Fruit fly (Drosophila melanogaster) whole organism, larva: ENCODE results near the gene CG15056.

Experiments used
- noc ChIP-seq: fragments of 200-800 bp; sonication (Bioruptor generic); optimal IDR thresholded peaks from 3 replicates; lab custom pipeline; 2019; ENCODE audit warnings: missing biosample characterization, mild to moderate bottlenecking, missing genetic modification characterization, moderate library complexity

Gene CG15056

DNA sequence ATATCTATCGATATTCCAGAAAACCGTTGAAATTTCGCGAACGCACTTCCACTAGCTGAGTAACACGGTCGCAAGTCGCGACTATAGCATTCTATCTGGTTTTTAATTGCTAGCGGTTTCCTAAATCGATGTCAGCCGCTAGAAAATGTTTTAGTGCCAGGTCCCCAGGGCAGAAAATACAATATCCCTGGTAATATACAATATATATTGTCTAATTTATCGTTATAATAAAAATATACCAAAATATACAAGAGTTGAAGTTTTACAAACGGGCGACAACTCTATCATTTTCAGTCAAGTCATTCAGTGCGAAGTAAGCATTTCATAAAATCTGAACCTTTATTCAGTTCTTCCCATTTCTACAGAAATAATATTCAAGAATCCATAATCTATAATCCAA, at the start of gene CG15056:
CG15056 (plus strand) TSS at position 301 of the 400 bp plus-strand sequence.
- no peak for TF ChIP-seq noc

DNA sequence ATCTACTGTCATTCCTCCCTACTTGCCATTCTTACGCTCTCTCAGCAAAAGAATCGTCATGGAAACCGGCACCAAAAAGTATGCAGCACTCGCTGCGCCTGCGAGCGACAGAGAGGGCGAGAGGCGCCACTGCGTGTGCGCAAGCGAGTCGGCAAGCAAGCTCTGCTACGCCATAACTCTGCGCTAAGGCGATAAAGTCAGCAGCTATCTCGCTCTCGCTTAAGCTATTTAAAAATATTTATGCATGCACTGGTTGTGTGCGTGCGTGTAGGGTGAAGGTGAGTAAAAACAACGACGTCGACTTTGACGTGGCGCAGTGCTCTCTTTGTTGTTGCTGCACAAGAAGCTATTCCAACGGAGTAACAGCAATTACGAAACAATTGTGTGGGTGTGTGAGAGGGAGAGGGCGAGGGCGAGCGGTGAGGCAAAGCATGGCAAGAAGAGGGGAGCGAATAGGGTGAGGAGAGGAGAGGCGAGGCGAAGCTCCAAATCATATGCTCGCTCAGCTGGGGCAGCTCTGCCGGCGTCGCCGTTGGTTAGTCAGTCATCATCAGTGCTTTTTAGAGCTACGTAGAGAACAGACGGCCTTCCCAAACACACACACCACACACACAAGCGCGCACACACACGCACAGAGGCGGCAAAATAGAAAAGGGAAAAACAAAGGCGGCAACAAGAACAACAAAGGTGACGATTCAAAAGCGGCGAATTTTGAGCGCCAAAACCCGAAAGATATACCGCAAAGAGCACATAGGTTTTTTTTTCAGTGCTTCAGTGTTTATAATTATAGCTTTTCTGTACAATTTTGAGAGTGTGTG, 49.0 kb upstream of the CG15056 start, which contains the start of gene CrebB:
CrebB (plus strand) TSS at position 325 of the 818 bp plus-strand sequence.
- TF ChIP-seq noc: peak; percentile 60

DNA sequence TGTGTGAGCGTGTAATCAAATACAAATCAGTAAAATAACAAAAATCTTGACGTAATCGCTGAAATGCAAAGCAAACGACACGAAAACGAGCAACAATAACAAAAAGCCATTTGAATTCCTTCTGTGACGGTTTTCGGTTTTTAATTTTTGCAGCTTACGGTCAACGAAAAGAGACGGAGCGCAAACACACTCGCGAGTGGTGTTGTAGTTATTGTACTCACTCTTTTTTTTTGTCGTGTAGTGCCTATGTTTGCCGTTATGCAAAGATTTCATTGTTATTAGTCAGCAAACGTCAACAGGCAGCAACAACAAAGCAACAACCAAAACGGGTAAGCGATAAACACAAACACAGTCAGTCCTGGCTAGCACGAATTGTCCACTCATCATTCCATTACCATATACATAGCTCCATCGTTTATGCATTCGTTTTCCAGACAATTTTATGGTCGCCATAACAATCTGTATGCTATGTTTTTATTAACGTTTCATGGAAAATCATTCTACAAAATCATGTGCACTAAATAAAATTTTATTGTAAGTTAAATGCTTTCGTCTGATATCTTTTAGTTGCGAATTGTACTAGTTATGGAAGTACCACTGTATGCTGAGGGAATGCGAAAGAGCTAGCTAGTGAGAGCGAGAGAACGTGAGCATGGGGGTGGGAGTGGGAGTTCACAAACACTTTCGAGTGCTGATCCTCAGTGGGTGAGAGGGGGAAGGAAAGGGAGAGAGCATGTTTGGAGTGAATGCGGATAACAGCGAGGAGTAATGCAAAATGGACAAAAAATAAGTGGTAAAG, 48.2 kb upstream of the CG15056 start:
- TF ChIP-seq noc: peak; percentile 96

DNA sequence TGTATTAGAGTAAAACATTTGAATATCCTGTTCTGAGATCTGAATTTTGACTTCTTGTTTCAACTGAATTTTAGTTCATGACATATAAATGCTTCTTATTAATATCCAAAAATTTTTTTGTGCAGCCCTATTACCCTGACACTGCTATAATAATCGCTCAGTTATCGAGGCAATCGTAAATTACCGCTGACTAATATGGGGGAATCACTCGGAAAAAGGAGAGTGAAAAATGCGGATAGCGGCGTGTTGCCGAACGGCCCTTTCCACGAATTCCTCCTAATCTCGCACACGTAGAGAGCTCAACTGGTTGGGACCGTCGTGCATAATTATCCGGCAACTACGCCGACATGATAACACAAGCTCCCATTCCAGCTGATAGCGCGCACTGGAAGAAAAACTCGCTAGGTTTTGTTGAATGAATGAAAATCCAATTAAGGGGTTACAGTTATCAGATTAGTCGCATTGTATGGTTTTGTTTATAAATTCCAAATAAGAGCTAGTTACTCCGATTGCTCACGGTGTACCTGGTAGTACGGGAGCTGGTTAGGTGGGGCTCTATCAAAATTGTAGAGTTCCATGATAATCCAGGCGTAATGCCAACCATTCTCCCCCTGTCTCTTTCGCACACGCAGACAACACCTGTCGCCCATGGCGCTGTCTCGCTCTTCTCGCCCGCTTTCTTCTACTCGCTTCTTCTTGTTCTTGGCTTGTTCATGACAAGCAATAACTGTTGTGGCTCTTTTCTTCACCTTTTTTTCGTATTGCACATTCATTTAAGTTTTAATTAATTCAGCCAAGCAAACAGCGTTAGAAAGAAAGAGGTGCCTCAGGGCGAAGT, 47.2 kb upstream of the CG15056 start:
- peak; percentile 89 for TF ChIP-seq noc

DNA sequence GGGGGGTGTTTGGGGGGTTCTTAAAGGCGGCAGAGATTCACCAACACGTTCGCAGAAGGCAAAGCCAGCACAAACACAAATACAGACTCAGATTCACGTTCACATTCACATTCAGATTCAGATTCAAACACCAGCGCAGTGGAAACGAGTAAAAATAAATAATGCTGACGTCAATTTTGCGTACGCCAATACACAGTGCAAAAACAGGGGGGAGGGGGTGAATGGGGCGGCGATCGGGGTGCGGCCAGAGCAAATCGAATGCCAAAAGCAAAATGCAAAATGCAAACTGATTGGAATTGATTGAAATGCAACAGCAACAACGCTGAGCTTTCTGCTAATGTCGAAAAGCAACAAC, 46.6 kb upstream of the CG15056 start:
- no peak for TF ChIP-seq noc

DNA sequence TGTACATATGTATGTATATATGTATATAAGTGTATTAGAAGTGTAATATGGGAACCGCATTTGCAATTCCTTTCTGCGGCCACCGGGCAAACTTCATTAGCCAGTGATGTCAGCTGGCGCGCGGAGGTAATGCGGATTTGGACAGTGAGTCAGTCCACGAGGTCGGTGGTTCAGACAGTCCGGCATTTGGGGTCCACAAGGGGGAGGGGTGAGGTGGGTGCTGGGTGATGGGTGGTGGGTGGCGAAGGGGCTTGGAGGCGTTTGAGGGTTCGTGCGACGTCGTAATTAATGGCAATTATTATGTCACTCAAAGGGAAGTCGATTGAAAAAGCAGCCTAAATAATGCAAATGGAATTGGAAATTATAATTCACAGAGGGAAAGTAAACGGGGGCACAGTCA, 45.4 kb upstream of the CG15056 start:
- TF ChIP-seq noc: no peak

dm6 chrX:18370775-18371735, 44.2 kb upstream of the CG15056 start:
- no peak for TF ChIP-seq noc

DNA sequence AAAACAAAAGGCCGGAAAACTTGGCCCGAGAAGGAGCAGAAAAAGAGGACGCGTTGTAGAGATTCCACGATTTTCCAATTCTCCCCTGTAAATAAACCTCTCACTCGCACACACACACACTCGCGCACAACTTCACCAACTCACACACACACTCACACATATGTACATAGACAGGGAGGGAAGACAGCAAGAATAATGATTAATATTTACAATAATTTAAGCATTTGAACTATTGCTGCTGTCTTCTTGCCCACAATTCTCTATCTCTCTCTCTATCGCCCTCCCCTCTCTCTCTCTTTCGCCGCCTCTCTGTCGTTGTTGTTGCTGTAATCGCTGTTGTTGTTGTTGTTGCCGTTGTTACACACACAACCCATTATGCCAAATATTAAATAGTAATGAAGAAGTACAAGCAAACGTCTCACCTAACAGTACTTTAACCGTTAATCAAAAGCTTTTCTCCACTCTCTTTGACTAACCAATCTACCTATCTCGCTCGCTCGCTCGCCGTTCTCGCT, 40.7 kb upstream of the CG15056 start:
- TF ChIP-seq noc: no peak

dm6 chrX:18379791-18380190, 35.4 kb upstream of the CG15056 start, which contains the start of the genes por and CG6179:
Gene por, minus strand, starts transcription at chrX:18379854.
Gene CG6179, plus strand, starts transcription at chrX:18380082.
- TF ChIP-seq noc: no peak

DNA sequence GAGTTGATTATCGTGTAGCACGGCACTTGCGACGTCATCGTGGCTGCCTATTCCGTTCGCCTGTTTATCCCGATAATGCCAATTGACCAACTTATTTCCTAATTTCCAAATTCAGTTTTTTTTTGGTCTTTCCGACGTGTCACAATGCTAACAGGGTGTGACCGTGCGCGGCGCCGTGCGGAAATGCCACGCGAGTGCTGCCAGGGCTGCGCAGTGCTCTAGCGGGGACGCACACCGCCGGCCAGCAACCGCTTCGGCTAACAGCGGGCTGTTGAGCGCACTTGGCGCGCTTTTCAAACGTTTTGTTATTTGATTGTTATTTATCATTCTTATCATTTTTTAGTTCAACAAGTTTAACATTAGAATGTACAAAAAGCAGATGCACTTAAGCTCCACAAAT, 30.2 kb upstream of the CG15056 start, which contains the start of gene betaCOP:
betaCOP (minus strand) TSS at position 187 of the 400 bp plus-strand sequence.
- TF ChIP-seq noc: no peak

DNA sequence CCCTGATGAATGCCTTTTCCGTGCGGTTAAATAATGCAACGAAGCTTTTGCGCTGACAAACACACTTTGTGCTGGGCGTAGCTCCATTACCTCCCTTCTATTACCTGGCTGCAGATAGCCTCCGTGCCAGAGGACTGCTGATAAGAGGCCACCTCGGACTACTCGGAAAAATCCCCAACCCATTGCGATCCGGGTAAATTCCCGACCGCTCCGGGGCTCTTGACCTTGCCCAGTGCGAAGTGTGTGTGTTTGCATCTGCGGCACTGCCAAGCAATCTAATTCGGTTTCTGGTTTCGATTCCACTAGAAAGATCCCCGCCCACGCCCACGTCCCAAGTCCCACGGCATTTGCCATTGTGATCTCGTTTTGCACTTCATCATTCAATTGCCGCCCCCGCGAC, 29.4 kb upstream of the CG15056 start:
- TF ChIP-seq noc: no peak

dm6 chrX:18386784-18387183, 28.4 kb upstream of the CG15056 start, which contains the start of gene Tsf1:
Gene Tsf1, plus strand, starts transcription at chrX:18387084.
- no peak for TF ChIP-seq noc

- no peak for TF ChIP-seq noc
Observed at dm6 chrX:18395157-18395556, 20.1 kb upstream of the CG15056 start.

dm6 chrX:18399965-18400364, 15.2 kb upstream of the CG15056 start, which contains the start of gene CG34328:
Gene CG34328, minus strand, starts transcription at chrX:18400065.
- no peak for TF ChIP-seq noc

dm6 chrX:18402564-18402963, 12.7 kb upstream of the CG15056 start:
- no peak for TF ChIP-seq noc
